Worm (Caenorhabditis elegans) whole organism, young adult: ENCODE measurements around the gene F29A7.8.

Source experiments
- B0336.3 ChIP-seq: fragments of 200-800 bp; sonication (Bioruptor generic); IDR thresholded peaks from 2 replicates; pipeline ENCODE4 v1.3.6; 2022; ENCODE audit warnings: missing genetic modification characterization, missing compliant biosample characterization
- K11D2.4 ChIP-seq: fragments of 200-800 bp; sonication (Bioruptor generic); IDR thresholded peaks from 2 replicates; pipeline ENCODE4 v1.3.6; 2022; ENCODE audit warnings: missing genetic modification reagents, missing genetic modification characterization, missing compliant biosample characterization
- Y95B8A.8 ChIP-seq: fragments of 200-800 bp; sonication (Bioruptor generic); IDR thresholded peaks from 2 replicates; pipeline ENCODE4 v1.3.6; 2022; ENCODE audit warnings: missing genetic modification reagents, missing genetic modification characterization, missing compliant biosample characterization
- ceh-40 ChIP-seq: fragments of 200-800 bp; sonication (Bioruptor generic); IDR thresholded peaks from 2 replicates; pipeline ENCODE4 v1.3.6; 2022; ENCODE audit warnings: missing genetic modification characterization, missing compliant biosample characterization
- chd-7 ChIP-seq: sonication (generic microtip); optimal IDR thresholded peaks from 2 replicates; lab custom pipeline; 2016; ENCODE audit warnings: mild to moderate bottlenecking, missing genetic modification characterization, moderate library complexity, missing compliant biosample characterization
- dox-1 ChIP-seq: fragments of 200-800 bp; sonication (Bioruptor generic); IDR thresholded peaks from 2 replicates; pipeline ENCODE4 v1.3.6; 2022; ENCODE audit warnings: missing genetic modification reagents, missing genetic modification characterization, missing compliant biosample characterization
- egrh-3 ChIP-seq: fragments of 200-800 bp; sonication (Bioruptor generic); IDR thresholded peaks from 2 replicates; pipeline ENCODE4 v1.3.6; 2022; ENCODE audit warnings: missing genetic modification reagents, missing genetic modification characterization, missing compliant biosample characterization
- nhr-90 ChIP-seq: sonication (generic microtip); optimal IDR thresholded peaks from 2 replicates; lab custom pipeline; 2016; ENCODE audit warnings: missing genotype, mild to moderate bottlenecking, missing genetic modification characterization, missing compliant biosample characterization
- rec-8 ChIP-seq, 2 experiments: sonication (generic microtip); optimal IDR thresholded peaks; 2 replicates each; lab custom pipeline; 2016; ENCODE audit warnings: mild to moderate bottlenecking in 2 of 2, missing genetic modification characterization in 2 of 2, missing genetic modification reagents in 2 of 2, missing genotype in 2 of 2, missing biosample characterization in 1 of 2, missing compliant biosample characterization in 1 of 2, moderate library complexity in 1 of 2
- sea-2 ChIP-seq: fragments of 200-800 bp; sonication (Bioruptor generic); IDR thresholded peaks from 2 replicates; pipeline ENCODE4 v1.3.6; 2022; ENCODE audit warnings: missing genetic modification characterization, missing compliant biosample characterization
- snpc-3.4 ChIP-seq: sonication (generic microtip); optimal IDR thresholded peaks from 2 replicates; lab custom pipeline; 2017; ENCODE audit warnings: missing genetic modification characterization, mild to moderate bottlenecking, missing compliant biosample characterization, antibody characterized with exemption, moderate library complexity, missing genotype, missing genetic modification reagents
- unc-130 ChIP-seq: sonication (generic microtip); optimal IDR thresholded peaks from 2 replicates; lab custom pipeline; 2016; ENCODE audit warnings: missing genetic modification reagents, missing genetic modification characterization, missing compliant biosample characterization
- unc-62 ChIP-seq: fragments of 150-350 bp; optimal IDR thresholded peaks from 2 replicates; lab custom pipeline; 2014; ENCODE audit warnings: missing biosample characterization, missing genetic modification reagents, missing genetic modification characterization

- TF ChIP-seq nhr-90 (no peak), sea-2 (GFP tag; lab: Robert Waterston, UW) (no peak), egrh-3 (GFP tag; lab: Robert Waterston, UW) (no peak), unc-130 (GFP tag; lab: Kevin White, UChicago) (no peak), K11D2.4 (no peak), chd-7 (tag; lab: Kevin White, UChicago) (no peak), dox-1 (no peak), Y95B8A.8 (no peak), ceh-40 (GFP tag; lab: Robert Waterston, UW) (no peak), rec-8 (tag; optimal IDR thresholded peaks at IDR 0.05; lab: Kevin White, UChicago) (no peak), snpc-3.4 (tag; lab: Kevin White, UChicago) (no peak), unc-62 (GFP tag; lab: Kevin White, UChicago) (no peak), B0336.3 (GFP tag; lab: Robert Waterston, UW) (no peak)
These were observed 21.4 kb upstream of the F29A7.8 start, which contains the start of gene F08D12.3 for ce11 chrII:2779253-2779652.
